Worm (Caenorhabditis elegans) whole organism, mixed stage, embryonic: ENCODE data around the gene K08F11.1.

Experiments
- nhr-237 ChIP-seq: fragments of 150-350 bp; optimal IDR thresholded peaks from 2 replicates; lab custom pipeline; 2014; ENCODE audit warnings: missing biosample characterization, missing genetic modification characterization
- nhr-76 ChIP-seq: sonication (generic microtip); optimal IDR thresholded peaks from 2 replicates; lab custom pipeline; 2017; ENCODE audit warnings: missing biosample characterization, missing genetic modification characterization
- snpc-4 ChIP-seq: fragments of 150-350 bp; optimal IDR thresholded peaks from 2 replicates; lab custom pipeline; 2014; ENCODE audit warnings: missing biosample characterization, missing genetic modification characterization
- unc-39 ChIP-seq: fragments of 150-350 bp; optimal IDR thresholded peaks from 2 replicates; lab custom pipeline; 2014; ENCODE audit warnings: missing biosample characterization, missing genetic modification characterization

- TF ChIP-seq unc-39, result no peak
- TF ChIP-seq nhr-237 (tag; lab: Kevin White, UChicago), result no peak
- TF ChIP-seq snpc-4 (tag; lab: Kevin White, UChicago), result no peak
- TF ChIP-seq nhr-76 (tag; lab: Kevin White, UChicago), result no peak
These were observed 22.9 kb downstream of the K08F11.1 start, which contains the start of gene tctn-1 for ce11 chrIV:4747553-4747952.
